Fruit fly (Drosophila melanogaster) whole organism, embryonic: ENCODE results near the gene CG31823.

Source experiments
- Adf1 ChIP-seq: fragments of 200-800 bp; sonication (Bioruptor generic); IDR thresholded peaks from 2 replicates; pipeline ENCODE4 v1.3.6; 2022; ENCODE audit warnings: missing biosample characterization, missing genetic modification characterization
- Antp ChIP-seq: fragments of 200-800 bp; sonication (Bioruptor generic); optimal IDR thresholded peaks from 3 replicates; lab custom pipeline; 2016; ENCODE audit warnings: missing biosample characterization, missing genetic modification characterization
- Bgb ChIP-seq: fragments of 200-800 bp; sonication (Bioruptor generic); IDR thresholded peaks from 2 replicates; pipeline ENCODE4 v1.3.6; 2022; ENCODE audit warnings: missing biosample characterization, missing genetic modification characterization; ENCODE audit not compliant: partially characterized antibody
- CG10147 ChIP-seq: fragments of 200-800 bp; sonication (Bioruptor generic); optimal IDR thresholded peaks from 2 replicates; lab custom pipeline; 2019; ENCODE audit warnings: missing biosample characterization, mild to moderate bottlenecking, missing genetic modification characterization, moderate library complexity
- CG12391 ChIP-seq: fragments of 200-800 bp; sonication (Bioruptor generic); optimal IDR thresholded peaks from 3 replicates; lab custom pipeline; 2018; ENCODE audit warnings: missing biosample characterization, mild to moderate bottlenecking, missing genetic modification characterization, moderate library complexity
- CG12769 ChIP-seq: fragments of 200-800 bp; sonication (Bioruptor generic); optimal IDR thresholded peaks from 2 replicates; lab custom pipeline; 2019; ENCODE audit warnings: missing biosample characterization, mild to moderate bottlenecking, missing genetic modification characterization, moderate library complexity
- CG14050 ChIP-seq: fragments of 200-800 bp; sonication (Bioruptor generic); IDR thresholded peaks from 3 replicates; pipeline ENCODE4 v1.3.6; 2022; ENCODE audit warnings: missing biosample characterization, missing genetic modification characterization
- CG14965 ChIP-seq: fragments of 200-800 bp; sonication (Bioruptor generic); optimal IDR thresholded peaks from 2 replicates; lab custom pipeline; 2016; ENCODE audit warnings: missing biosample characterization, missing genetic modification characterization, borderline replicate concordance
- CG15073 ChIP-seq: fragments of 200-800 bp; sonication (Bioruptor generic); optimal IDR thresholded peaks from 2 replicates; lab custom pipeline; 2016; ENCODE audit warnings: missing biosample characterization, missing genetic modification characterization
- CG1832 ChIP-seq: fragments of 200-800 bp; sonication (Bioruptor generic); optimal IDR thresholded peaks from 2 replicates; lab custom pipeline; 2017; ENCODE audit warnings: missing biosample characterization, mild to moderate bottlenecking, missing genetic modification characterization, inconsistent platforms
- CG18599 ChIP-seq: fragments of 200-800 bp; sonication (Bioruptor generic); optimal IDR thresholded peaks from 3 replicates; lab custom pipeline; 2017; ENCODE audit warnings: missing biosample characterization, missing genetic modification characterization, mild to moderate bottlenecking, moderate library complexity, missing genetic modification reagents
- CG5245 ChIP-seq: fragments of 200-800 bp; sonication (Bioruptor generic); optimal IDR thresholded peaks from 3 replicates; lab custom pipeline; 2016; ENCODE audit warnings: missing biosample characterization, missing genetic modification characterization
- CG6765 ChIP-seq: fragments of 200-800 bp; sonication (Bioruptor generic); optimal IDR thresholded peaks from 3 replicates; lab custom pipeline; 2017; ENCODE audit warnings: missing biosample characterization, mild to moderate bottlenecking, missing genetic modification characterization
- CG6791 ChIP-seq: fragments of 200-800 bp; sonication (Bioruptor generic); IDR thresholded peaks from 3 replicates; pipeline ENCODE4 v1.3.6; 2022; ENCODE audit warnings: missing biosample characterization, missing genetic modification characterization; ENCODE audit not compliant: partially characterized antibody
- CG8359 ChIP-seq: fragments of 200-800 bp; sonication (Bioruptor generic); optimal IDR thresholded peaks from 2 replicates; lab custom pipeline; 2017; ENCODE audit warnings: missing biosample characterization, mild to moderate bottlenecking, missing genetic modification characterization, borderline replicate concordance
- CG9797 ChIP-seq: fragments of 200-800 bp; sonication (Bioruptor generic); optimal IDR thresholded peaks from 3 replicates; lab custom pipeline; 2018; ENCODE audit warnings: missing biosample characterization, mild to moderate bottlenecking, missing genetic modification characterization
- Deaf1 ChIP-seq: fragments of 200-800 bp; optimal IDR thresholded peaks from 3 replicates; lab custom pipeline; 2019; ENCODE audit warnings: missing biosample characterization, mild to moderate bottlenecking, missing genetic modification characterization, moderate library complexity
- Dll ChIP-seq: fragments of 200-800 bp; sonication (Bioruptor generic); IDR thresholded peaks from 4 replicates; pipeline ENCODE4 v1.3.6; 2022; ENCODE audit warnings: missing biosample characterization, missing genetic modification characterization; ENCODE audit not compliant: partially characterized antibody
- Doc2 ChIP-seq: fragments of 200-800 bp; sonication (Bioruptor generic); IDR thresholded peaks from 2 replicates; pipeline ENCODE4 v1.3.6; 2022; ENCODE audit warnings: missing biosample characterization, missing genetic modification characterization
- GATAe ChIP-seq: fragments of 200-800 bp; sonication (Bioruptor generic); conservative IDR thresholded peaks from 2 replicates; pipeline ENCODE4 v1.3.6; 2022; ENCODE audit warnings: missing biosample characterization, missing genetic modification characterization
- HLH4C ChIP-seq: fragments of 200-800 bp; sonication (Bioruptor generic); IDR thresholded peaks from 3 replicates; pipeline ENCODE4 v1.3.6; 2022; ENCODE audit warnings: missing biosample characterization, missing genetic modification characterization; ENCODE audit not compliant: partially characterized antibody
- Hr78 ChIP-seq, 2 experiments: fragments of 200-800 bp in 1 of 2; fragments of >200 bp in 1 of 2; sonication (Bioruptor generic) in 1 of 2; optimal IDR thresholded peaks; 2 replicates each; lab custom pipeline; 2017 to 2019; ENCODE audit warnings: missing biosample characterization in 2 of 2, missing genetic modification characterization in 2 of 2, mild to moderate bottlenecking in 1 of 2, moderate library complexity in 1 of 2
- Lhr ChIP-seq: fragments of 200-800 bp; sonication (Bioruptor generic); optimal IDR thresholded peaks from 3 replicates; lab custom pipeline; 2017; ENCODE audit warnings: mild to moderate bottlenecking, missing biosample characterization, missing genetic modification reagents, missing genetic modification characterization
- Oli ChIP-seq: fragments of 200-800 bp; sonication (Bioruptor generic); optimal IDR thresholded peaks from 2 replicates; lab custom pipeline; 2018; ENCODE audit warnings: missing biosample characterization, mild to moderate bottlenecking, missing genetic modification characterization, moderate library complexity
- Opbp ChIP-seq: fragments of 200-800 bp; sonication (Bioruptor generic); IDR thresholded peaks from 3 replicates; pipeline ENCODE4 v1.3.6; 2022; ENCODE audit warnings: missing biosample characterization, missing genetic modification characterization; ENCODE audit not compliant: partially characterized antibody
- Optix ChIP-seq: fragments of 200-800 bp; sonication (Bioruptor generic); IDR thresholded peaks from 3 replicates; pipeline ENCODE4 v1.3.6; 2022; ENCODE audit warnings: missing biosample characterization, missing genetic modification characterization
- Sox102F ChIP-seq: fragments of 200-800 bp; sonication (Bioruptor generic); optimal IDR thresholded peaks from 2 replicates; lab custom pipeline; 2018; ENCODE audit warnings: missing biosample characterization, mild to moderate bottlenecking, missing genetic modification characterization, moderate library complexity
- al ChIP-seq: fragments of 200-800 bp; sonication (Bioruptor generic); IDR thresholded peaks from 2 replicates; pipeline ENCODE4 v1.3.6; 2022; ENCODE audit warnings: missing biosample characterization, missing genetic modification characterization
- bbx ChIP-seq: fragments of 200-800 bp; sonication (Bioruptor generic); IDR thresholded peaks from 2 replicates; pipeline ENCODE4 v1.3.6; 2022; ENCODE audit warnings: missing biosample characterization, missing genetic modification characterization; ENCODE audit not compliant: partially characterized antibody
- crol ChIP-seq: fragments of 200-800 bp; sonication (Bioruptor generic); IDR thresholded peaks from 2 replicates; pipeline ENCODE4 v1.3.6; 2022; ENCODE audit warnings: missing biosample characterization, missing genetic modification characterization
- cwo ChIP-seq: fragments of 200-800 bp; sonication (Bioruptor generic); optimal IDR thresholded peaks from 3 replicates; lab custom pipeline; 2017; ENCODE audit warnings: missing biosample characterization, missing genetic modification characterization, mild to moderate bottlenecking, moderate library complexity, missing genetic modification reagents
- en ChIP-seq: fragments of 200-800 bp; sonication (Bioruptor generic); optimal IDR thresholded peaks from 2 replicates; lab custom pipeline; 2016; ENCODE audit warnings: missing biosample characterization, missing genetic modification characterization
- fd64A ChIP-seq: fragments of 200-800 bp; sonication (Bioruptor generic); optimal IDR thresholded peaks from 3 replicates; lab custom pipeline; 2018; ENCODE audit warnings: missing biosample characterization, mild to moderate bottlenecking, missing genetic modification characterization
- kah ChIP-seq: fragments of 200-800 bp; sonication (Bioruptor generic); optimal IDR thresholded peaks from 2 replicates; lab custom pipeline; 2018; ENCODE audit warnings: missing biosample characterization, mild to moderate bottlenecking, missing genetic modification characterization
- kni ChIP-seq: fragments of 200-800 bp; sonication (Bioruptor generic); optimal IDR thresholded peaks from 3 replicates; lab custom pipeline; 2017; ENCODE audit warnings: mild to moderate bottlenecking, missing biosample characterization, missing genetic modification reagents, missing genetic modification characterization
- mam ChIP-seq: fragments of 200-800 bp; sonication (Bioruptor generic); optimal IDR thresholded peaks from 3 replicates; lab custom pipeline; 2016; ENCODE audit warnings: missing biosample characterization, missing genetic modification characterization
- pita ChIP-seq: fragments of 200-800 bp; sonication (Bioruptor generic); optimal IDR thresholded peaks from 2 replicates; lab custom pipeline; 2017; ENCODE audit warnings: missing biosample characterization, mild to moderate bottlenecking, missing genetic modification characterization
- pzg ChIP-seq: fragments of 200-800 bp; sonication (Bioruptor generic); optimal IDR thresholded peaks from 3 replicates; lab custom pipeline; 2018; ENCODE audit warnings: missing biosample characterization, mild to moderate bottlenecking, missing genetic modification characterization, moderate library complexity
- rib ChIP-seq: fragments of 200-800 bp; sonication (Bioruptor generic); IDR thresholded peaks from 2 replicates; pipeline ENCODE4 v1.3.6; 2022; ENCODE audit warnings: missing biosample characterization, missing genetic modification characterization
- sc ChIP-seq, 3 experiments: fragments of >200 bp in 2 of 3; fragments of 200-800 bp in 1 of 3; sonication (Bioruptor generic) in 1 of 3; optimal IDR thresholded peaks; 2 replicates in 2 of 3; 3 replicates in 1 of 3; lab custom pipeline; 2017; ENCODE audit warnings: mild to moderate bottlenecking in 1 of 3, missing biosample characterization in 1 of 3, missing genetic modification characterization in 1 of 3, missing genetic modification reagents in 1 of 3
- ssp ChIP-seq: fragments of 200-800 bp; sonication (Bioruptor generic); IDR thresholded peaks from 2 replicates; pipeline ENCODE4 v1.3.6; 2022; ENCODE audit warnings: missing biosample characterization, missing genetic modification characterization
- toy ChIP-seq: fragments of 200-800 bp; sonication (Bioruptor generic); IDR thresholded peaks from 2 replicates; pipeline ENCODE4 v1.3.6; 2022; ENCODE audit warnings: missing biosample characterization, missing genetic modification characterization
- wor ChIP-seq: fragments of 200-800 bp; sonication (Bioruptor generic); IDR thresholded peaks from 2 replicates; pipeline ENCODE4 v1.3.6; 2022; ENCODE audit warnings: missing biosample characterization, missing genetic modification characterization
- yki ChIP-seq: fragments of >200 bp; optimal IDR thresholded peaks from 3 replicates; lab custom pipeline; 2018
- z ChIP-seq: fragments of 200-800 bp; sonication (Bioruptor generic); IDR thresholded peaks from 3 replicates; pipeline ENCODE4 v1.3.6; 2022; ENCODE audit warnings: missing biosample characterization, missing genetic modification characterization
- zen ChIP-seq: fragments of 200-800 bp; sonication (Bioruptor generic); optimal IDR thresholded peaks from 3 replicates; lab custom pipeline; 2018; ENCODE audit warnings: missing biosample characterization, mild to moderate bottlenecking, missing genetic modification characterization, moderate library complexity
- zen2 ChIP-seq: fragments of 200-800 bp; sonication (Bioruptor generic); IDR thresholded peaks from 3 replicates; pipeline ENCODE4 v1.3.6; 2022; ENCODE audit warnings: missing biosample characterization, missing genetic modification characterization; ENCODE audit not compliant: partially characterized antibody

Gene CG31823

dm6 chr2L:15911591-15912007 is 11.3 kb upstream of the CG31823 start (continued):
- TF ChIP-seq CG6791 (GFP tag; lab: Robert Waterston, UW) (0 out of 3 replicates have a peak, but pooled peaks have one; percentile 42), yki (lab: Kevin White, UChicago) (peak; percentile 81), kah (GFP tag; lab: Kevin White, UChicago) (peak; percentile 98), rib (GFP tag; lab: Robert Waterston, UW) (peak; percentile 8; the same call in 1 of the 2 replicates), Adf1 (peak; percentile 3; the same call in 1 of the 2 replicates), HLH4C (GFP tag; lab: Robert Waterston, UW) (0 out of 3 replicates have a peak, but pooled peaks have one; percentile 5), GATAe (no peak), zen2 (GFP tag; lab: Robert Waterston, UW) (peak; percentile 57; the same call in 1 of the 3 replicates), pita (no peak), CG9797 (no peak), cwo (peak; percentile 95), CG12769 (peak; percentile 78), CG1832 (GFP tag; lab: Kevin White, UChicago) (peak; percentile 92), toy (GFP tag; lab: Robert Waterston, UW) (no peak), Opbp (GFP tag; lab: Robert Waterston, UW) (0 out of 3 replicates have a peak, but pooled peaks have one; percentile 44), CG8359 (GFP tag; lab: Kevin White, UChicago) (no peak), z (GFP tag; lab: Robert Waterston, UW) (peak; percentile 85; the same call in 2 of the 3 replicates), kni (GFP tag; lab: Kevin White, UChicago) (peak; percentile 92), crol (GFP tag; lab: Robert Waterston, UW) (peak; percentile 91), ssp (GFP tag; lab: Robert Waterston, UW) (no peak), Dll (peak; percentile 32; the same call in 1 of the 4 replicates), mam (GFP tag; lab: Kevin White, UChicago) (no peak), Hr78 (GFP tag; optimal IDR thresholded peaks at IDR 0.05; lab: Kevin White, UChicago) (peak in 1 of 2 experiments; percentile 99), bbx (peak; percentile 73), Bgb (GFP tag; lab: Robert Waterston, UW) (peak; percentile 68; the same call in 1 of the 2 replicates), en (GFP tag; lab: Kevin White, UChicago) (no peak)
- TF ChIP-seq, all 482 proteins: peak for 34

- TF ChIP-seq Deaf1 (tag; lab: Kevin White, UChicago) (peak; percentile 73), Sox102F (GFP tag; lab: Kevin White, UChicago) (peak; percentile 97), pzg (GFP tag; lab: Kevin White, UChicago) (peak; percentile 16), fd64A (GFP tag; lab: Kevin White, UChicago) (peak; percentile 92), CG14965 (GFP tag; lab: Kevin White, UChicago) (peak; percentile 70), CG18599 (GFP tag; lab: Kevin White, UChicago) (peak; percentile 94), CG12391 (tag; lab: Kevin White, UChicago) (peak; percentile 97), CG5245 (GFP tag; lab: Kevin White, UChicago) (peak; percentile 92), wor (peak; percentile 98), CG6765 (GFP tag; lab: Kevin White, UChicago) (peak; percentile 72), Bgb (GFP tag; lab: Robert Waterston, UW) (0 out of 2 replicates have a peak, but pooled peaks have one; percentile 44), CG14050 (peak; percentile 95), mam (GFP tag; lab: Kevin White, UChicago) (peak; percentile 95), sc (optimal IDR thresholded peaks at IDR 0.05; lab: Kevin White, UChicago) (no peak), sc (GFP tag; optimal IDR thresholded peaks at IDR 0.05; lab: Kevin White, UChicago) (peak; percentile 95), Antp (GFP tag; lab: Kevin White, UChicago) (peak; percentile 95), Optix (GFP tag; lab: Robert Waterston, UW) (peak; percentile 90), Lhr (GFP tag; lab: Kevin White, UChicago) (peak; percentile 90), CG10147 (GFP tag; lab: Kevin White, UChicago) (peak; percentile 83), Oli (tag; lab: Kevin White, UChicago) (peak; percentile 98), al (GFP tag; lab: Robert Waterston, UW) (peak; percentile 93), Doc2 (GFP tag; lab: Robert Waterston, UW) (peak; percentile 76; the same call in 1 of the 2 replicates), CG15073 (GFP tag; lab: Kevin White, UChicago) (peak; percentile 73), zen (tag; lab: Kevin White, UChicago) (peak; percentile 87)
Measured at dm6 chr2L:15910937-15911590, 10.7 kb upstream of the CG31823 start.
